Worm (Caenorhabditis elegans): ENCODE results near the gene F44E2.9.

The F44E2.9 gene

ce11 chrIII:8866983-8867842 is 16.9 kb upstream of the F44E2.9 start (continued):
- TF ChIP-seq pha-4 (GFP tag; IDR thresholded peaks at IDR 0.05) (no peak), pha-4 (tag; optimal IDR thresholded peaks at IDR 0.05) (peak; percentile 39), ceh-32 (tag; optimal IDR thresholded peaks at IDR 0.05; ENCODE audit: poor library complexity) (no peak), Y5F2A.4 (GFP tag; optimal IDR thresholded peaks at IDR 0.05) (no peak), egl-43 (GFP tag; IDR thresholded peaks at IDR 0.05) (no peak), zip-2 (tag; optimal IDR thresholded peaks at IDR 0.05) (no peak), lin-29 (GFP tag; IDR thresholded peaks at IDR 0.05) (no peak), ces-1 (GFP tag; optimal IDR thresholded peaks at IDR 0.05) (no peak), mxl-3 (GFP tag; optimal IDR thresholded peaks at IDR 0.05) (peak; percentile 22)

DNA sequence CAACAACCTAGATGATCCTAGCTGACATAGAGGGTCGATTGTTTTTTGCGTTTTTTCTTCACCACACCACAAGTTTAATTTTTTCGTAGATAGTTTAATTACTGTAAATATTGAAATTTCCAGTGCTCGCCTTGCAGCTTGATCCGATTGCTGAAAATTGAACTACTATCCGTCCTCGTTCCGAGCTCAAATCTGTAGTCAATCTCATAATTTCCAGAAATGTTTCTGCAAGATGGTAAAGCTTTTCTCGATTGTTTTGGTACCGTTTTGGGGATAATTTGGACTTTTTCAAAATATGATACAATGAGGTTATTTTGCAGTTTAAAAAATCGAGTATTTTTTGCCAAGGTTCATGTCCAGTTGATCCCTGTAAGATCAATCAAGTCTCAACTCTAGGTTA is 15.7 kb upstream of the F44E2.9 start:
- TF ChIP-seq dpl-1 (GFP tag; optimal IDR thresholded peaks at IDR 0.05) (no peak), aha-1 (tag) (peak; percentile 99), Y105C5A.15 (GFP tag; IDR thresholded peaks at IDR 0.05) (0 out of 2 replicates have a peak, but pooled peaks have one; percentile 13), daf-16 (GFP tag; optimal IDR thresholded peaks at IDR 0.05) (no peak), daf-16 (tag; optimal IDR thresholded peaks at IDR 0.05) (peak; percentile 60)

ce11 chrIII:8865294-8865766 is 15.0 kb upstream of the F44E2.9 start:
- TF ChIP-seq F44E2.7 (GFP tag; IDR thresholded peaks at IDR 0.05) (0 out of 2 replicates have a peak, but pooled peaks have one; percentile 45), ceh-62 (tag; optimal IDR thresholded peaks at IDR 0.05) (no peak), madf-9 (GFP tag; conservative IDR thresholded peaks at IDR 0.05) (peak; percentile 79), egl-43 (GFP tag; IDR thresholded peaks at IDR 0.05) (peak; percentile 90), ama-1 (optimal IDR thresholded peaks at IDR 0.05) (peak; percentile 95), hlh-30 (tag; optimal IDR thresholded peaks at IDR 0.05; ENCODE audit: insufficient read depth) (peak; percentile 47), fkh-10 (GFP tag; optimal IDR thresholded peaks at IDR 0.05) (no peak), hmg-1.1 (GFP tag; IDR thresholded peaks at IDR 0.05) (peak; percentile 82), lin-13 (GFP tag; optimal IDR thresholded peaks at IDR 0.05) (peak; percentile 75), R02D3.7 (tag; optimal IDR thresholded peaks at IDR 0.05) (no peak), nhr-10 (tag; optimal IDR thresholded peaks at IDR 0.05) (peak; percentile 52), spr-3 (GFP tag; optimal IDR thresholded peaks at IDR 0.05) (peak; percentile 4), arid-1 (GFP tag; conservative IDR thresholded peaks at IDR 0.05) (no peak), hif-1 (tag; optimal IDR thresholded peaks at IDR 0.05) (peak; percentile 3 to 64), mxl-3 (GFP tag; optimal IDR thresholded peaks at IDR 0.05) (peak; percentile 89), fos-1 (tag; optimal IDR thresholded peaks at IDR 0.05) (no peak), zip-11 (GFP tag; IDR thresholded peaks at IDR 0.05) (peak; percentile 71; the same call in 1 of the 2 replicates), nhr-6 (tag; optimal IDR thresholded peaks at IDR 0.05) (peak; percentile 63), nhr-48 (tag; optimal IDR thresholded peaks at IDR 0.05) (peak; percentile 80), aha-1 (tag) (peak; percentile 98), lir-3 (tag; optimal IDR thresholded peaks at IDR 0.05) (peak; percentile 26), lin-29 (GFP tag; IDR thresholded peaks at IDR 0.05) (0 out of 2 replicates have a peak, but pooled peaks have one; percentile 51), mes-2 (tag; optimal IDR thresholded peaks at IDR 0.05; ENCODE audit: poor library complexity, severe bottlenecking) (peak; percentile 48), ztf-7 (tag; optimal IDR thresholded peaks at IDR 0.05) (no peak), daf-12 (tag; optimal IDR thresholded peaks at IDR 0.05) (no peak), pqm-1 (tag; optimal IDR thresholded peaks at IDR 0.05) (peak; percentile 78), F26F4.8 (GFP tag; conservative IDR thresholded peaks at IDR 0.05) (0 out of 2 replicates have a peak, but pooled peaks have one; percentile 36), ceh-82 (tag; optimal IDR thresholded peaks at IDR 0.05) (no peak), cey-2 (tag; optimal IDR thresholded peaks at IDR 0.05; ENCODE audit: borderline replicate concordance, insufficient read depth) (no peak), aly-2 (tag; optimal IDR thresholded peaks at IDR 0.05) (no peak), zfp-3 (GFP tag; conservative IDR thresholded peaks at IDR 0.05) (peak; percentile 91), dpl-1 (GFP tag; optimal IDR thresholded peaks at IDR 0.05) (peak; percentile 34), attf-4 (tag; optimal IDR thresholded peaks at IDR 0.05) (no peak), daf-8 (GFP tag; IDR thresholded peaks at IDR 0.05) (no peak), daf-19 (GFP tag; conservative IDR thresholded peaks at IDR 0.05) (no peak), daf-16 (GFP tag; optimal IDR thresholded peaks at IDR 0.05) (peak; percentile 40 to 81), daf-16 (tag; optimal IDR thresholded peaks at IDR 0.05) (peak; percentile 34), lim-7 (GFP tag; IDR thresholded peaks at IDR 0.05) (no peak)
